Worm (Caenorhabditis elegans) whole organism, L2 larva: ENCODE results near the gene sru-22.

Experiments
- alr-1 ChIP-seq: fragments of 150-350 bp; optimal IDR thresholded peaks from 2 replicates; lab custom pipeline; 2014; ENCODE audit warnings: missing biosample characterization, missing genetic modification characterization
- lsy-2 ChIP-seq, 2 experiments: fragments of 150-350 bp in 1 of 2; sonication (generic microtip) in 1 of 2; optimal IDR thresholded peaks; 2 replicates each; lab custom pipeline; 2014 to 2017; ENCODE audit warnings: missing biosample characterization in 2 of 2, missing genetic modification characterization in 2 of 2
- nhr-12 ChIP-seq: fragments of 150-350 bp; optimal IDR thresholded peaks from 2 replicates; lab custom pipeline; 2014; ENCODE audit warnings: missing biosample characterization, missing genetic modification characterization
- nhr-21 ChIP-seq: fragments of 150-350 bp; optimal IDR thresholded peaks from 2 replicates; lab custom pipeline; 2014; ENCODE audit warnings: missing biosample characterization, missing genetic modification characterization
- nhr-6 ChIP-seq: fragments of 150-350 bp; optimal IDR thresholded peaks from 2 replicates; lab custom pipeline; 2014; ENCODE audit warnings: missing biosample characterization, missing genetic modification characterization
- skn-1 ChIP-seq: sonication (generic microtip); optimal IDR thresholded peaks from 2 replicates; lab custom pipeline; 2017; ENCODE audit warnings: missing biosample characterization, missing genetic modification characterization
- unc-62 ChIP-seq: fragments of 150-350 bp; optimal IDR thresholded peaks from 2 replicates; lab custom pipeline; 2014; ENCODE audit warnings: missing biosample characterization, missing genetic modification reagents, missing genetic modification characterization

DNA sequence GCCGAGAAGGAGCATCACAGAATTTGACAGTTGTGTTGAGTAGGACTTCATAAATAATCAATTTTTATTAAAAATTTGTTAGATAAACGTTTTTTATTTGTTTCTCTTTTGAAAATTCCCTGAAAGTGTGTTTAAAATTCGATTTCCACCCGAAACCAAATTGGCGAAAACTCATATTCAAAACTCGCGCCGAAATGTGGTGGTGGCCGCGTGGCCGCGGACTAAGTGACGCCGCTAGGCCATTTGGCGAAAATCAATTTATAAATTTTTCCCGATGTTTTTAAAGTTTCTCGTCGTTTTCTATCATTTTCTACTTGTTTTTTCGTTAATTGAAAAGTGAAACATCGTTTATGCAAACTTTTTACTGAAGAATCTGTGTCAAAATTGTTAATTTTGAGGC is 47.9 kb upstream of the sru-22 start:
- TF ChIP-seq alr-1: no peak
- no peak for TF ChIP-seq skn-1
- no peak for TF ChIP-seq lsy-2 (tag; optimal IDR thresholded peaks at IDR 0.05; lab: Kevin White, UChicago)
- no peak for TF ChIP-seq nhr-6 (tag; lab: Kevin White, UChicago)
- no peak for TF ChIP-seq nhr-21 (tag; lab: Kevin White, UChicago)
- no peak for TF ChIP-seq unc-62
- no peak for TF ChIP-seq nhr-12 (tag; lab: Kevin White, UChicago)
